Fruit fly (Drosophila melanogaster): Measurements from ENCODE around the gene Saysd1.
A peak's percentile ranks its signal among the peaks of the same experiment; 100 is the strongest.

Gene Saysd1

DNA sequence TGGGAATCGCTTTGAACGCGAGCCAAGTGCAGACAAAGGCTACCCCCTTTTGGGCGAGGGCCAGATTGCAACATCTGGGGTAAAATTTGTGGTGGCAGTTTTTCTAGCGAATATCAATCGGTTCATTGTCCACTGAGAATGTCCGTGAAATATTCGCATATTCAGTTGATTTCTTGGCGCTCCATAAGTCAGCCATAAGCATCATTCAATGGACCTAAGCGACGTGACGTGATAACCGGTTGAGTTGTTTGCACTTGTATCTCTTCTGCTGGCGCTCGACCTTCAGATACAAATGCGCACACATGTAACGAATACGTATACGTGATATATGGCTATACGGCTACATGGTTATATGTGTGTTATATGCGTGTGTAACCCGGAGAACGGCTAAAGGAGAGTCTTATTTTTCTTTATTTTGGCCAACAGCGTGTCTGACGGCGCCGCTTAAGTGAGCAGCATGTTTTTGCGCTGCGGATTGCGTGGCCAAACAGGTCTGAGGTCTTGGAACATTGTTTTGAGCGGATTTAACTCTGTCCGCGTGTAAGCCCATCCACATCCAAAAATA is 9.5 kb downstream of the Saysd1 start:
- TF ChIP-seq CG5245 (GFP tag; optimal IDR thresholded peaks at IDR 0.05) (no peak), Med (GFP tag) (peak; percentile 68), maf-S (GFP tag; optimal IDR thresholded peaks at IDR 0.05) (no peak), vvl (GFP tag; IDR thresholded peaks at IDR 0.05) (0 out of 2 replicates have a peak, but pooled peaks have one; percentile 6), tgo (GFP tag; IDR thresholded peaks at IDR 0.05) (no peak), CG10543 (GFP tag; optimal IDR thresholded peaks at IDR 0.05) (peak; percentile 63), Eip74EF (GFP tag; optimal IDR thresholded peaks at IDR 0.05) (peak in 1 of 2 experiments; percentile 38), vnd (GFP tag; IDR thresholded peaks at IDR 0.05; ENCODE audit: partially characterized antibody) (no peak), CG12769 (tag; optimal IDR thresholded peaks at IDR 0.05) (peak; percentile 37), CG15696 (tag; optimal IDR thresholded peaks at IDR 0.05) (no peak), CG13287 (GFP tag; IDR thresholded peaks at IDR 0.05; ENCODE audit: partially characterized antibody) (peak; percentile 24; the same call in 1 of the 2 replicates), Doc3 (GFP tag; IDR thresholded peaks at IDR 0.05; ENCODE audit: partially characterized antibody) (no peak), hkb (optimal IDR thresholded peaks at IDR 0.05) (no peak), hkb (GFP tag; IDR thresholded peaks at IDR 0.05) (0 out of 2 replicates have a peak, but pooled peaks have one; percentile 17), pros (GFP tag; optimal IDR thresholded peaks at IDR 0.05) (peak; percentile 2), ewg (GFP tag; optimal IDR thresholded peaks at IDR 0.05) (no peak), mirr (GFP tag; optimal IDR thresholded peaks at IDR 0.05) (peak; percentile 62), ttk (GFP tag; IDR thresholded peaks at IDR 0.05) (no peak), tll (GFP tag; optimal IDR thresholded peaks at IDR 0.05) (no peak), pan (optimal IDR thresholded peaks at IDR 0.05) (no peak), pan (GFP tag; optimal IDR thresholded peaks at IDR 0.05 in 1 of 2, IDR thresholded peaks at IDR 0.05 in 1 of 2) (no peak), amos (GFP tag; IDR thresholded peaks at IDR 0.05; ENCODE audit: partially characterized antibody) (0 out of 2 replicates have a peak, but pooled peaks have one; percentile 13), ftz-f1 (GFP tag; optimal IDR thresholded peaks at IDR 0.05) (peak; percentile 73), chinmo (GFP tag; IDR thresholded peaks at IDR 0.05; ENCODE audit: partially characterized antibody) (peak; percentile 88; the same call in 2 of the 4 replicates), lbe (GFP tag; optimal IDR thresholded peaks at IDR 0.05) (peak; percentile 45), cg (GFP tag; optimal IDR thresholded peaks at IDR 0.05) (peak; percentile 66), CG11085 (GFP tag; IDR thresholded peaks at IDR 0.05) (no peak), abd-A (tag; optimal IDR thresholded peaks at IDR 0.05) (peak; percentile 62), sna (GFP tag; IDR thresholded peaks at IDR 0.05; ENCODE audit: partially characterized antibody) (no peak), gfzf (GFP tag; optimal IDR thresholded peaks at IDR 0.05) (no peak), nom (GFP tag; optimal IDR thresholded peaks at IDR 0.05) (peak; percentile 7), CG4707 (GFP tag; optimal IDR thresholded peaks at IDR 0.05) (no peak), CG5953 (GFP tag; IDR thresholded peaks at IDR 0.05) (no peak), CG13894 (tag; optimal IDR thresholded peaks at IDR 0.05) (peak; percentile 82), sd (tag; optimal IDR thresholded peaks at IDR 0.05) (peak; percentile 38)

DNA sequence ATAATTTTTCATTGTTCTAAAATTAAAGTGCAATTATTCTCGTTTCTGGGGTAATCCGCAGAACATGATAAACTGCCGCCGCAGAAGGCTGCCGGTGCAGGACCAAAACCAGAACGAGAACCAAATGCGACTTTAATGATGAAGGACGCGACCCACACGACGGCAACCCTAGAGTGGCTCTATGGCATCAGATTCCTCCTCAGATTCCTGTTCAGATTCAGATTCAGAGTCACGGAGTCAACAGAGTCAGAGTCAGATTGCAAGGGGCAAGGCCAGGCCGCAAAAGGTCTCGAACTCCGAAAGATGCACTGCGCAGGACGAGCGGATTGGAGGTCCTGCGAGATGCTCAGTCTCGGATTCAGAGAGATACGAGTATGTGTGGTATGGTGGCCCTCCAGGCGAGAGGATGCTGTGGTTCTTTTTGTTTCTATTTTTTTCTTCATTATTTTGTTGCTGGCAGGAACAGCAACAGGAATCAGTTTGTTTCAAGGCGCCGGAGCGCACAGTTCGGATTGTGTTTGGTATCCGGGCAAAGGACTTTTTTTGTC is 15.6 kb downstream of the Saysd1 start, which contains the start of gene CG13654:
TSS of gene CG13654 (plus strand) at position 498 of the 548 bp plus-strand sequence.
- no peak for TF ChIP-seq ftz-f1 (GFP tag; optimal IDR thresholded peaks at IDR 0.05)
- no peak for TF ChIP-seq CG3281 (GFP tag; optimal IDR thresholded peaks at IDR 0.05)
- peak in 1 of 2 experiments; percentile 27 for TF ChIP-seq Trl (optimal IDR thresholded peaks at IDR 0.05)
- no peak for TF ChIP-seq Trl (GFP tag; optimal IDR thresholded peaks at IDR 0.05)
- TF ChIP-seq CG15514 (GFP tag; optimal IDR thresholded peaks at IDR 0.05): peak; percentile 23
- peak; percentile 46 for TF ChIP-seq CG11504 (tag; optimal IDR thresholded peaks at IDR 0.05)
- TF ChIP-seq CG9727 (GFP tag; optimal IDR thresholded peaks at IDR 0.05): no peak
- no peak for TF ChIP-seq lab (GFP tag; optimal IDR thresholded peaks at IDR 0.05)
- TF ChIP-seq cato (GFP tag; optimal IDR thresholded peaks at IDR 0.05; ENCODE audit: borderline replicate concordance): no peak
- no peak for TF ChIP-seq CG4820 (GFP tag; optimal IDR thresholded peaks at IDR 0.05)
- TF ChIP-seq CG11696 (GFP tag; IDR thresholded peaks at IDR 0.05): no peak
- no peak for TF ChIP-seq mld (GFP tag; IDR thresholded peaks at IDR 0.05; ENCODE audit: partially characterized antibody)
- TF ChIP-seq Fer1 (GFP tag; optimal IDR thresholded peaks at IDR 0.05): peak; percentile 10
- TF ChIP-seq CG9932 (GFP tag; IDR thresholded peaks at IDR 0.05): no peak
- TF ChIP-seq CG10543 (GFP tag; optimal IDR thresholded peaks at IDR 0.05): no peak
- no peak for TF ChIP-seq fru (optimal IDR thresholded peaks at IDR 0.05)
- no peak for TF ChIP-seq gcm (GFP tag; optimal IDR thresholded peaks at IDR 0.05)

Measured in whole organism, embryonic.